Worm (Caenorhabditis elegans) whole organism, L1 larva: ENCODE results near the gene cyn-9.

Experiments
- C04F5.9 ChIP-seq: sonication (generic microtip); optimal IDR thresholded peaks from 2 replicates; lab custom pipeline; 2016; ENCODE audit warnings: missing genetic modification characterization, missing compliant biosample characterization
- C16A3.4 ChIP-seq: fragments of 150-350 bp; optimal IDR thresholded peaks from 2 replicates; lab custom pipeline; 2014; ENCODE audit warnings: missing biosample characterization, missing genetic modification characterization
- F16B12.6 ChIP-seq: fragments of 150-350 bp; optimal IDR thresholded peaks from 2 replicates; lab custom pipeline; 2014; ENCODE audit warnings: missing biosample characterization, missing genetic modification characterization
- aha-1 ChIP-seq: fragments of 150-350 bp; optimal IDR thresholded peaks from 2 replicates; lab custom pipeline; 2014; ENCODE audit warnings: missing biosample characterization, missing genetic modification characterization
- alr-1 ChIP-seq: fragments of 200-800 bp; sonication (Bioruptor generic); optimal IDR thresholded peaks from 2 replicates; lab custom pipeline; 2018; ENCODE audit warnings: borderline replicate concordance, mild to moderate bottlenecking, missing genetic modification characterization, missing compliant biosample characterization
- aly-2 ChIP-seq: fragments of 150-350 bp; optimal IDR thresholded peaks from 2 replicates; lab custom pipeline; 2014; ENCODE audit warnings: missing biosample characterization, missing genetic modification characterization
- ama-1 ChIP-seq: fragments of 150-350 bp; optimal IDR thresholded peaks from 2 replicates; lab custom pipeline; 2014
- ceh-63 ChIP-seq: fragments of 200-800 bp; sonication (Bioruptor generic); optimal IDR thresholded peaks from 2 replicates; lab custom pipeline; 2018; ENCODE audit warnings: mild to moderate bottlenecking, missing genetic modification characterization, missing compliant biosample characterization
- ceh-8 ChIP-seq: fragments of 200-800 bp; sonication (Bioruptor generic); optimal IDR thresholded peaks from 2 replicates; lab custom pipeline; 2018; ENCODE audit warnings: mild to moderate bottlenecking, missing genetic modification characterization, moderate library complexity, missing compliant biosample characterization
- ceh-82 ChIP-seq, 3 experiments: fragments of 150-350 bp in 1 of 3; sonication (generic microtip) in 2 of 3; optimal IDR thresholded peaks; 2 replicates each; lab custom pipeline; 2014 to 2017; ENCODE audit warnings: missing biosample characterization in 3 of 3, missing genetic modification characterization in 3 of 3
- ces-1 ChIP-seq: fragments of 150-350 bp; optimal IDR thresholded peaks from 2 replicates; lab custom pipeline; 2014; ENCODE audit warnings: missing biosample characterization, missing genetic modification reagents, missing genetic modification characterization
- dpl-1 ChIP-seq, 3 experiments: fragments of 150-350 bp in 2 of 3; sonication (generic microtip) in 1 of 3; optimal IDR thresholded peaks; 2 replicates each; lab custom pipeline; 2014 to 2017; ENCODE audit warnings: missing biosample characterization in 3 of 3, missing genetic modification characterization in 3 of 3, missing genetic modification reagents in 3 of 3
- efl-1 ChIP-seq, 4 experiments: fragments of 150-350 bp; optimal IDR thresholded peaks in 3 of 4; peaks in 1 of 4; 1 replicate in 1 of 4; 2 replicates in 3 of 4; lab custom pipeline; 2014; ENCODE audit warnings: missing biosample characterization in 2 of 4, missing genetic modification characterization in 2 of 4, missing genetic modification reagents in 2 of 4
- efl-3 ChIP-seq: fragments of 200-800 bp; sonication (Bioruptor generic); optimal IDR thresholded peaks from 2 replicates; lab custom pipeline; 2018; ENCODE audit warnings: mild to moderate bottlenecking, missing genetic modification characterization, missing compliant biosample characterization
- egl-27 ChIP-seq, 2 experiments: fragments of 150-350 bp in 1 of 2; sonication (generic microtip); optimal IDR thresholded peaks; 3 replicates each; lab custom pipeline; 2017 to 2018; ENCODE audit warnings: missing biosample characterization in 2 of 2, missing genetic modification characterization in 2 of 2, missing genetic modification reagents in 2 of 2
- elt-2 ChIP-seq: sonication (generic microtip); optimal IDR thresholded peaks from 2 replicates; lab custom pipeline; 2016; ENCODE audit warnings: missing genetic modification characterization, mild to moderate bottlenecking, inconsistent platforms, missing compliant biosample characterization, missing genetic modification reagents
- elt-3 ChIP-seq, 6 experiments: fragments of 150-350 bp in 1 of 6; sonication (generic microtip); optimal IDR thresholded peaks; 2 replicates each; lab custom pipeline; 2017 to 2018; ENCODE audit warnings: missing biosample characterization in 6 of 6, missing genetic modification characterization in 6 of 6, inconsistent platforms in 1 of 6
- fos-1 ChIP-seq: fragments of 150-350 bp; optimal IDR thresholded peaks from 2 replicates; lab custom pipeline; 2014; ENCODE audit warnings: missing biosample characterization, missing genetic modification characterization
- grh-1 ChIP-seq: fragments of 200-800 bp; sonication (Bioruptor generic); IDR thresholded peaks from 2 replicates; pipeline ENCODE4 v1.3.6; 2022; ENCODE audit warnings: missing genetic modification reagents, missing genetic modification characterization, missing compliant biosample characterization
- hlh-4 ChIP-seq: sonication (generic microtip); optimal IDR thresholded peaks from 2 replicates; lab custom pipeline; 2016; ENCODE audit warnings: mild to moderate bottlenecking, missing genetic modification characterization, missing compliant biosample characterization
- hpl-2 ChIP-seq: fragments of 150-350 bp; optimal IDR thresholded peaks from 2 replicates; lab custom pipeline; 2014; ENCODE audit warnings: missing biosample characterization, missing genetic modification reagents, missing genetic modification characterization
- irx-1 ChIP-seq: sonication (generic microtip); optimal IDR thresholded peaks from 2 replicates; lab custom pipeline; 2016; ENCODE audit warnings: missing genetic modification characterization, missing compliant biosample characterization
- jun-1 ChIP-seq: fragments of 150-350 bp; optimal IDR thresholded peaks from 2 replicates; lab custom pipeline; 2014; ENCODE audit warnings: missing biosample characterization, missing genetic modification reagents, missing genetic modification characterization
- lin-13 ChIP-seq: fragments of 150-350 bp; optimal IDR thresholded peaks from 2 replicates; lab custom pipeline; 2014; ENCODE audit warnings: missing biosample characterization, missing genetic modification reagents, missing genetic modification characterization
- lin-15B ChIP-seq: fragments of 150-350 bp; sonication (generic microtip); optimal IDR thresholded peaks from 3 replicates; lab custom pipeline; 2014; ENCODE audit warnings: missing biosample characterization, missing genetic modification characterization
- lin-35 ChIP-seq, 2 experiments: fragments of 150-350 bp; optimal IDR thresholded peaks; 2 replicates each; lab custom pipeline; 2014; ENCODE audit warnings: missing biosample characterization in 2 of 2, missing genetic modification characterization in 2 of 2, missing genetic modification reagents in 2 of 2
- lin-39 ChIP-seq: fragments of 150-350 bp; optimal IDR thresholded peaks from 2 replicates; lab custom pipeline; 2014; ENCODE audit warnings: missing biosample characterization, missing genetic modification reagents, missing genetic modification characterization
- lsy-2 ChIP-seq, 2 experiments: fragments of 150-350 bp; optimal IDR thresholded peaks; 2 replicates each; lab custom pipeline; 2014; ENCODE audit warnings: missing biosample characterization in 2 of 2, missing genetic modification characterization in 2 of 2
- mef-2 ChIP-seq: fragments of 150-350 bp; optimal IDR thresholded peaks from 2 replicates; lab custom pipeline; 2014; ENCODE audit warnings: missing biosample characterization, missing genetic modification characterization
- nhr-19 ChIP-seq: fragments of 200-800 bp; sonication (Bioruptor generic); conservative IDR thresholded peaks from 2 replicates; pipeline ENCODE4 v1.3.6; 2022; ENCODE audit warnings: missing genetic modification characterization, missing compliant biosample characterization
- nhr-20 ChIP-seq: sonication (generic microtip); optimal IDR thresholded peaks from 2 replicates; lab custom pipeline; 2016; ENCODE audit warnings: mild to moderate bottlenecking, missing genetic modification characterization, missing compliant biosample characterization
- nhr-71 ChIP-seq: sonication (generic microtip); optimal IDR thresholded peaks from 2 replicates; lab custom pipeline; 2016; ENCODE audit warnings: mild to moderate bottlenecking, missing genetic modification characterization, moderate library complexity, missing compliant biosample characterization
- nhr-84 ChIP-seq: sonication (generic microtip); optimal IDR thresholded peaks from 2 replicates; lab custom pipeline; 2017; ENCODE audit warnings: missing biosample characterization, missing genetic modification characterization
- nhr-85 ChIP-seq: sonication (generic microtip); peaks from one replicate; lab custom pipeline; 2016; ENCODE audit warnings: missing genetic modification characterization, inconsistent platforms, missing compliant biosample characterization
- nhr-90 ChIP-seq: sonication (generic microtip); optimal IDR thresholded peaks from 2 replicates; lab custom pipeline; 2016; ENCODE audit warnings: mild to moderate bottlenecking, missing genetic modification characterization, missing compliant biosample characterization; ENCODE audit not compliant: poor library complexity
- pag-3 ChIP-seq: sonication (generic microtip); optimal IDR thresholded peaks from 2 replicates; lab custom pipeline; 2017; ENCODE audit warnings: missing genetic modification characterization, mild to moderate bottlenecking, missing compliant biosample characterization, antibody characterized with exemption, borderline replicate concordance; ENCODE audit not compliant: insufficient read depth
- rnt-1 ChIP-seq: sonication (generic microtip); optimal IDR thresholded peaks from 2 replicates; lab custom pipeline; 2016; ENCODE audit warnings: mild to moderate bottlenecking, missing genetic modification characterization, moderate library complexity, missing compliant biosample characterization
- snu-23 ChIP-seq: sonication (generic microtip); optimal IDR thresholded peaks from 2 replicates; lab custom pipeline; 2016; ENCODE audit warnings: missing genetic modification characterization, missing compliant biosample characterization
- sox-4 ChIP-seq: sonication (generic microtip); optimal IDR thresholded peaks from 2 replicates; lab custom pipeline; 2016; ENCODE audit warnings: missing genetic modification characterization, missing compliant biosample characterization
- sptf-1 ChIP-seq: fragments of 150-350 bp; optimal IDR thresholded peaks from 2 replicates; lab custom pipeline; 2014; ENCODE audit warnings: missing biosample characterization, missing genetic modification characterization
- tbx-2 ChIP-seq: sonication (generic microtip); optimal IDR thresholded peaks from 2 replicates; lab custom pipeline; 2016; ENCODE audit warnings: missing genetic modification characterization, missing compliant biosample characterization
- tlp-1 ChIP-seq: fragments of 150-350 bp; optimal IDR thresholded peaks from 2 replicates; lab custom pipeline; 2014; ENCODE audit warnings: missing biosample characterization, missing genetic modification characterization
- unc-62 ChIP-seq: fragments of 150-350 bp; optimal IDR thresholded peaks from 2 replicates; lab custom pipeline; 2014; ENCODE audit warnings: missing biosample characterization, missing genetic modification reagents, missing genetic modification characterization
- unc-98 ChIP-seq: fragments of 200-800 bp; sonication (Bioruptor generic); IDR thresholded peaks from 2 replicates; pipeline ENCODE4 v1.3.6; 2022; ENCODE audit warnings: missing genetic modification characterization, missing compliant biosample characterization
- vab-15 ChIP-seq: sonication (generic microtip); optimal IDR thresholded peaks from 2 replicates; lab custom pipeline; 2017; ENCODE audit warnings: missing genotype, mild to moderate bottlenecking, missing genetic modification characterization, missing compliant biosample characterization
- zag-1 ChIP-seq: fragments of 150-350 bp; optimal IDR thresholded peaks from 2 replicates; lab custom pipeline; 2014; ENCODE audit warnings: missing biosample characterization, missing genetic modification characterization

The cyn-9 gene

ce11 chrIII:3734007-3734406 lies 34.6 kb upstream of the cyn-9 start, which contains the start of gene F34D10.3:
Gene F34D10.3, plus strand, starts transcription at chrIII:3734255.
- no peak for TF ChIP-seq C04F5.9 (tag; lab: Kevin White, UChicago)
- TF ChIP-seq ces-1 (GFP tag; lab: Kevin White, UChicago), result no peak
- no peak for TF ChIP-seq lin-39 (tag; lab: Kevin White, UChicago)
- TF ChIP-seq snu-23 (GFP tag; lab: Kevin White, UChicago), result no peak
- TF ChIP-seq irx-1 (tag; lab: Kevin White, UChicago), result no peak
- no peak for TF ChIP-seq nhr-84
- TF ChIP-seq nhr-20 (tag; lab: Kevin White, UChicago), result no peak
- no peak for TF ChIP-seq nhr-19 (GFP tag; lab: Robert Waterston, UW)
- TF ChIP-seq efl-3 (GFP tag; lab: Kevin White, UChicago), result no peak
- TF ChIP-seq efl-1 (optimal IDR thresholded peaks at IDR 0.05; lab: Kevin White, UChicago), result peak; percentile 3 to 18
- TF ChIP-seq efl-1 (GFP tag; optimal IDR thresholded peaks at IDR 0.05 in 1 of 2; lab: Kevin White, UChicago), result peak; percentile 6 to 51
- TF ChIP-seq vab-15 (tag; lab: Kevin White, UChicago), result no peak
- peak in 1 of 2 experiments; percentile 48 for TF ChIP-seq lsy-2 (tag; optimal IDR thresholded peaks at IDR 0.05; lab: Kevin White, UChicago)
- TF ChIP-seq egl-27 (tag; optimal IDR thresholded peaks at IDR 0.05; lab: Kevin White, UChicago), result no peak
- no peak for TF ChIP-seq fos-1 (tag; lab: Kevin White, UChicago)
- TF ChIP-seq nhr-71 (tag; lab: Kevin White, UChicago), result no peak
- no peak for TF ChIP-seq unc-62 (GFP tag; lab: Kevin White, UChicago)
- no peak for TF ChIP-seq grh-1
- TF ChIP-seq ama-1, result no peak
- no peak for TF ChIP-seq jun-1 (tag; lab: Kevin White, UChicago)
- TF ChIP-seq nhr-85 (tag; lab: Kevin White, UChicago), result no peak
- TF ChIP-seq alr-1, result no peak
- peak; percentile 18 to 47 for TF ChIP-seq lin-35 (GFP tag; optimal IDR thresholded peaks at IDR 0.05; lab: Kevin White, UChicago)
- no peak for TF ChIP-seq rnt-1 (tag; lab: Kevin White, UChicago)
- TF ChIP-seq dpl-1 (GFP tag; optimal IDR thresholded peaks at IDR 0.05; lab: Kevin White, UChicago), result peak in 1 of 3 experiments; percentile 27

DNA sequence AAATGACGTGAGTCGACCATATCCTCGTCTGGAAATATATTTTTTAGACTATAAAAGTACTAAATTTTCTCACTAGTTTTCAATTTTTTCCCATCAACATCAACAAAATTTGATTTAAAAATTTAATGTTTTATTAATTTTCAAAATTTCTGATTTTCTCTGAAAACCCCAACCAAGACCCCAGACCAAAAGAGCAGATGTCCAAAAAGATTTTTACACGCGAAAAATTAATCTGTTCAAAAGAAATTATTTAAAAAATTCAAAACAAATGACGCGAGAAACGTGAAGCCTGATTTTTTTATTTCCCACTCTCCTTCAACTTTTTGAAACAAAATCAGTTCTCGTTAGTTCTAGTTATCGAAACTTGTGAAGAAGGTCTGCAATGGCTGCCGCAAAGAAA lies 31.0 kb upstream of the cyn-9 start, which contains the start of gene F34D10.8:
F34D10.8 (plus strand) TSS at position 301 of the 400 bp plus-strand sequence.
- no peak for TF ChIP-seq egl-27 (tag; optimal IDR thresholded peaks at IDR 0.05; lab: Kevin White, UChicago)
- no peak for TF ChIP-seq C16A3.4
- TF ChIP-seq nhr-85 (tag; lab: Kevin White, UChicago), result peak; percentile 56
- no peak for TF ChIP-seq mef-2 (tag; lab: Kevin White, UChicago)

ce11 chrIII:3729520-3729919 lies 30.1 kb upstream of the cyn-9 start, which contains the start of gene F34D10.9:
Gene F34D10.9, minus strand, starts transcription at chrIII:3729620.
- TF ChIP-seq ceh-63 (GFP tag; lab: Kevin White, UChicago) (no peak), nhr-84 (no peak), elt-3 (tag; optimal IDR thresholded peaks at IDR 0.05; lab: Kevin White, UChicago) (no peak), grh-1 (no peak), elt-2 (no peak), mef-2 (tag; lab: Kevin White, UChicago) (no peak), egl-27 (tag; optimal IDR thresholded peaks at IDR 0.05; lab: Kevin White, UChicago) (no peak), aly-2 (no peak), lin-15B (no peak), jun-1 (tag; lab: Kevin White, UChicago) (no peak), C16A3.4 (no peak), snu-23 (GFP tag; lab: Kevin White, UChicago) (no peak), lin-13 (GFP tag; lab: Kevin White, UChicago) (no peak), unc-98 (GFP tag; lab: Robert Waterston, UW) (no peak), vab-15 (tag; lab: Kevin White, UChicago) (no peak), irx-1 (tag; lab: Kevin White, UChicago) (no peak), sox-4 (tag; lab: Kevin White, UChicago) (no peak)

DNA sequence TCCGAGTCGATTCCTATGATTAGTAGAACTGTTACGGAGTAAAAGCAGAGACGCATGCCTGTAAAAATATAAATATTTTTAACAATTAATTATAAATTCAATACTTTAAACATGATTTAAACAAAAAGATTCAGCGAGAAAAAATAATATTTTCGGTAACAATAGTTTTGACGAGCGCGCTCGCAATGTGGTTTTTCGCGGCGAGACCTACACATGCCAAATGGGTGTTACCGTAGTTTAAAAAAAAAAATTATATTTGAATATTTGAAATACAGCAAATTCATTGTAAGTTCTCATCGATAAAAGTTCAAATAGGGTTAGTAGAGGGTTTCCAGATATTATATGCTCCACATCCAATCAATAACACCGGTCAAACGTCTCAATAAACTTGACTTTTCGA lies 27.0 kb upstream of the cyn-9 start, which contains the start of gene gldi-5:
gldi-5 (minus strand) TSS at position 58 of the 400 bp plus-strand sequence.
- TF ChIP-seq sox-4 (tag; lab: Kevin White, UChicago) (no peak), tlp-1 (tag; lab: Kevin White, UChicago) (no peak), nhr-90 (no peak), aha-1 (tag; lab: Kevin White, UChicago) (no peak), tbx-2 (tag; lab: Kevin White, UChicago) (no peak), elt-3 (tag; optimal IDR thresholded peaks at IDR 0.05; lab: Kevin White, UChicago) (no peak), fos-1 (tag; lab: Kevin White, UChicago) (no peak), pag-3 (tag; lab: Kevin White, UChicago) (no peak), hlh-4 (no peak), zag-1 (tag; lab: Kevin White, UChicago) (no peak), ceh-8 (GFP tag; lab: Kevin White, UChicago) (no peak), dpl-1 (GFP tag; optimal IDR thresholded peaks at IDR 0.05; lab: Kevin White, UChicago) (no peak), ceh-82 (tag; optimal IDR thresholded peaks at IDR 0.05; lab: Kevin White, UChicago) (no peak), hpl-2 (GFP tag; lab: Kevin White, UChicago) (no peak), sptf-1 (tag; lab: Kevin White, UChicago) (no peak), rnt-1 (tag; lab: Kevin White, UChicago) (no peak), F16B12.6 (no peak)
